Fruit fly (Drosophila melanogaster): ENCODE data around the gene firl.

DNA sequence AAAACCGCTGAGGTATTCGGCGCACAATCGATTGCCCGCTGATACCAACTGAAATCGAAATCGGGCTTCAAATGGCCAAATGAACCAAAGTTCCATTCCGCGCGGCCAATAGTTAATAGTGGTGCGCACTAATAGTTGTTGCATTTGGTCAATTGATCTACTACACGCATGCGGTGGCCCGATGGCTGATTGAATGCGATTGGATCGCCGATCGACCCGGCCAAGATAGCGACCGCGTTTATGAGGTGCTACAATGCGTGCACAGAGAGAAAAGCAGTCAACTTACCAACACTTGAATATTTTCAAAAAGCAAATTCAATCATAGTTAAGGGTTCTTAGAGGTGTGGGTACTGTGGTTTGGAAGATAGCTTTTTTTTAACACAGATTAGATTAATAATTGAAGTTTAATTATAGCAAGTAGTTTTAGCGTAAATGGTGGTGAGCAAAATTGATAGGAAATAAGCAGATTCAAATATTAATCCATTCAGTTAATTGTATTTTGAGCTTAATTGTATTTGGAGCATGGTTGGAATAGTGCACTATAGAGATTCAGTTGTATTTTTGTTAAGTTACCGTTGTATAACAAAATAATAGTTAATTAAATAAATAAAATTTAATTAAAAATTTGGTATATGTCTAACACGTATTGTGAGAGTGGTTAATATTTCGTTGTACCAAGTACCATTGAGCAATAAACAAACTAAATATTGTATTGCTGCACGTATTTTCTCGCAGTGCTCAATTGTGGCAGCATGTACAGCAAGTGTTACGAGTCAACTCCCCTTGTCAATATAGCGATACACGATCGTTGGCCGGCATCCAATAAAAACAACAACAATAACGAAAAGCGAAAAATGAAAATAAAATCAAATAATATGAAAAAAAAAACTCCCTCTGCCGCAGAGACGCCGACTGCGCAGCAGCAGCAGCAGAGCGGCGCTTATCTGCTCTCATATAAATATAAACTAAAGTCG, 39.8 kb downstream of the firl start:
- TF ChIP-seq CG8478 (optimal IDR thresholded peaks at IDR 0.05) = no peak
- no peak for TF ChIP-seq CTCF (optimal IDR thresholded peaks at IDR 0.05)

Data from S2 (cell line).